Fruit fly (Drosophila melanogaster) whole organism, embryonic: ENCODE measurements around the gene RpS28a.

Experiments
- Ada2b ChIP-seq: fragments of 200-800 bp; sonication (Bioruptor generic); IDR thresholded peaks from 2 replicates; pipeline ENCODE4 v1.3.6; 2022; ENCODE audit warnings: missing biosample characterization, missing genetic modification characterization
- B-H1 ChIP-seq: fragments of 200-800 bp; sonication (Bioruptor generic); IDR thresholded peaks from 3 replicates; pipeline ENCODE4 v1.3.6; 2022; ENCODE audit warnings: missing biosample characterization, missing genetic modification characterization
- Bgb ChIP-seq: fragments of 200-800 bp; sonication (Bioruptor generic); IDR thresholded peaks from 2 replicates; pipeline ENCODE4 v1.3.6; 2022; ENCODE audit warnings: missing biosample characterization, missing genetic modification characterization; ENCODE audit not compliant: partially characterized antibody
- CG10209 ChIP-seq: fragments of 200-800 bp; sonication (Bioruptor generic); optimal IDR thresholded peaks from 3 replicates; lab custom pipeline; 2017; ENCODE audit warnings: missing biosample characterization, mild to moderate bottlenecking, missing genetic modification characterization, missing genetic modification reagents
- CG10274 ChIP-seq: fragments of 200-800 bp; sonication (Bioruptor generic); optimal IDR thresholded peaks from 3 replicates; lab custom pipeline; 2017; ENCODE audit warnings: missing biosample characterization, mild to moderate bottlenecking, missing genetic modification characterization
- CG12744 ChIP-seq: fragments of 200-800 bp; sonication (Bioruptor generic); optimal IDR thresholded peaks from 2 replicates; lab custom pipeline; 2016; ENCODE audit warnings: missing biosample characterization, missing genetic modification characterization
- CG13894 ChIP-seq: fragments of 200-800 bp; sonication (Bioruptor generic); optimal IDR thresholded peaks from 3 replicates; lab custom pipeline; 2018; ENCODE audit warnings: missing biosample characterization, mild to moderate bottlenecking, missing genetic modification characterization, moderate library complexity
- CG15601 ChIP-seq: fragments of 200-800 bp; sonication (Bioruptor generic); optimal IDR thresholded peaks from 3 replicates; lab custom pipeline; 2019; ENCODE audit warnings: missing biosample characterization, mild to moderate bottlenecking, missing genetic modification characterization, moderate library complexity
- CG31388 ChIP-seq: fragments of 200-800 bp; sonication (Bioruptor generic); optimal IDR thresholded peaks from 2 replicates; lab custom pipeline; 2016; ENCODE audit warnings: missing biosample characterization, missing genetic modification characterization
- CG3163 ChIP-seq: fragments of 200-800 bp; sonication (Bioruptor generic); optimal IDR thresholded peaks from 3 replicates; lab custom pipeline; 2016; ENCODE audit warnings: missing biosample characterization, missing genetic modification characterization
- CG33213 ChIP-seq: fragments of 200-800 bp; sonication (Bioruptor generic); optimal IDR thresholded peaks from 3 replicates; lab custom pipeline; 2016; ENCODE audit warnings: missing biosample characterization, missing genetic modification characterization
- CG3407 ChIP-seq: fragments of 200-800 bp; sonication (Bioruptor generic); optimal IDR thresholded peaks from 2 replicates; lab custom pipeline; 2018; ENCODE audit warnings: missing biosample characterization, mild to moderate bottlenecking, missing genetic modification characterization
- CG3847 ChIP-seq: fragments of 200-800 bp; sonication (Bioruptor generic); IDR thresholded peaks from 2 replicates; pipeline ENCODE4 v1.3.6; 2022; ENCODE audit warnings: missing biosample characterization, missing genetic modification characterization
- CG9215 ChIP-seq: fragments of 200-800 bp; sonication (Bioruptor generic); IDR thresholded peaks from 2 replicates; pipeline ENCODE4 v1.3.6; 2022; ENCODE audit warnings: missing biosample characterization, missing genetic modification characterization
- CG9609 ChIP-seq: fragments of 200-800 bp; sonication (Bioruptor generic); optimal IDR thresholded peaks from 3 replicates; lab custom pipeline; 2016; ENCODE audit warnings: missing biosample characterization, missing genetic modification characterization
- CrebB ChIP-seq: fragments of 200-800 bp; sonication (Bioruptor generic); optimal IDR thresholded peaks from 3 replicates; lab custom pipeline; 2018; ENCODE audit warnings: missing biosample characterization, mild to moderate bottlenecking, missing genetic modification characterization
- D ChIP-seq, 2 experiments: fragments of 200-800 bp in 1 of 2; fragments of >200 bp in 1 of 2; sonication (Bioruptor generic) in 1 of 2; optimal IDR thresholded peaks; 2 replicates in 1 of 2; 3 replicates in 1 of 2; lab custom pipeline; 2017; ENCODE audit warnings: mild to moderate bottlenecking in 1 of 2, missing biosample characterization in 1 of 2, missing genetic modification characterization in 1 of 2, missing genetic modification reagents in 1 of 2
- Dad ChIP-seq: fragments of 200-800 bp; sonication (Bioruptor generic); optimal IDR thresholded peaks from 3 replicates; lab custom pipeline; 2016; ENCODE audit warnings: missing biosample characterization, missing genetic modification characterization
- Dll ChIP-seq: fragments of 200-800 bp; sonication (Bioruptor generic); IDR thresholded peaks from 4 replicates; pipeline ENCODE4 v1.3.6; 2022; ENCODE audit warnings: missing biosample characterization, missing genetic modification characterization; ENCODE audit not compliant: partially characterized antibody
- Dp ChIP-seq: fragments of 200-800 bp; sonication (Bioruptor generic); optimal IDR thresholded peaks from 2 replicates; lab custom pipeline; 2018; ENCODE audit warnings: missing biosample characterization, mild to moderate bottlenecking, missing genetic modification characterization, moderate library complexity
- HHEX ChIP-seq: fragments of 200-800 bp; sonication (Bioruptor generic); optimal IDR thresholded peaks from 3 replicates; lab custom pipeline; 2017; ENCODE audit warnings: missing biosample characterization, mild to moderate bottlenecking, missing genetic modification characterization, missing genetic modification reagents
- Hmx ChIP-seq: fragments of 200-800 bp; sonication (Bioruptor generic); optimal IDR thresholded peaks from 2 replicates; lab custom pipeline; 2016; ENCODE audit warnings: missing biosample characterization, missing genetic modification characterization
- Sry-β ChIP-seq: fragments of 200-800 bp; sonication (Bioruptor generic); optimal IDR thresholded peaks from 2 replicates; lab custom pipeline; 2018; ENCODE audit warnings: missing biosample characterization, mild to moderate bottlenecking, missing genetic modification characterization, moderate library complexity
- TFAM ChIP-seq: fragments of 200-800 bp; sonication (Bioruptor generic); optimal IDR thresholded peaks from 2 replicates; lab custom pipeline; 2017; ENCODE audit warnings: missing biosample characterization, missing genetic modification characterization, inconsistent platforms
- az2 ChIP-seq: fragments of 200-800 bp; sonication (Bioruptor generic); optimal IDR thresholded peaks from 3 replicates; lab custom pipeline; 2016; ENCODE audit warnings: missing biosample characterization, missing genetic modification characterization
- bab2 ChIP-seq: fragments of 200-800 bp; sonication (Bioruptor generic); optimal IDR thresholded peaks from 2 replicates; lab custom pipeline; 2016; ENCODE audit warnings: missing biosample characterization, missing genetic modification characterization
- croc ChIP-seq: fragments of 200-800 bp; sonication (Bioruptor generic); conservative IDR thresholded peaks from 3 replicates; pipeline ENCODE4 v1.3.6; 2022; ENCODE audit warnings: missing biosample characterization, missing genetic modification characterization
- cwo ChIP-seq: fragments of 200-800 bp; sonication (Bioruptor generic); optimal IDR thresholded peaks from 3 replicates; lab custom pipeline; 2017; ENCODE audit warnings: missing biosample characterization, missing genetic modification characterization, mild to moderate bottlenecking, moderate library complexity, missing genetic modification reagents
- dati ChIP-seq: fragments of 200-800 bp; sonication (Bioruptor generic); IDR thresholded peaks from 2 replicates; pipeline ENCODE4 v1.3.6; 2022; ENCODE audit warnings: missing biosample characterization, missing genetic modification characterization
- emc ChIP-seq: fragments of 200-800 bp; sonication (Bioruptor generic); optimal IDR thresholded peaks from 2 replicates; lab custom pipeline; 2016; ENCODE audit warnings: missing biosample characterization, missing genetic modification characterization
- fd64A ChIP-seq: fragments of 200-800 bp; sonication (Bioruptor generic); optimal IDR thresholded peaks from 3 replicates; lab custom pipeline; 2018; ENCODE audit warnings: missing biosample characterization, mild to moderate bottlenecking, missing genetic modification characterization
- gsb ChIP-seq: fragments of 200-800 bp; sonication (Bioruptor generic); IDR thresholded peaks from 2 replicates; pipeline ENCODE4 v1.3.6; 2022; ENCODE audit warnings: missing biosample characterization, missing genetic modification characterization
- kni ChIP-seq: fragments of 200-800 bp; sonication (Bioruptor generic); optimal IDR thresholded peaks from 3 replicates; lab custom pipeline; 2017; ENCODE audit warnings: mild to moderate bottlenecking, missing biosample characterization, missing genetic modification reagents, missing genetic modification characterization
- luna ChIP-seq: fragments of 200-800 bp; sonication (Bioruptor generic); optimal IDR thresholded peaks from 2 replicates; lab custom pipeline; 2016; ENCODE audit warnings: missing biosample characterization, missing genetic modification characterization
- nom ChIP-seq: fragments of 200-800 bp; sonication (Bioruptor generic); optimal IDR thresholded peaks from 2 replicates; lab custom pipeline; 2017; ENCODE audit warnings: missing biosample characterization, missing genetic modification characterization, mild to moderate bottlenecking, moderate library complexity, missing genetic modification reagents
- pb ChIP-seq: fragments of 200-800 bp; sonication (Bioruptor generic); optimal IDR thresholded peaks from 3 replicates; lab custom pipeline; 2016; ENCODE audit warnings: missing biosample characterization, missing genetic modification characterization
- pfk ChIP-seq: fragments of 200-800 bp; sonication (Bioruptor generic); optimal IDR thresholded peaks from 2 replicates; lab custom pipeline; 2018; ENCODE audit warnings: missing biosample characterization, mild to moderate bottlenecking, missing genetic modification characterization, moderate library complexity
- pho ChIP-seq: fragments of 200-800 bp; sonication (Bioruptor generic); optimal IDR thresholded peaks from 2 replicates; lab custom pipeline; 2016; ENCODE audit warnings: missing biosample characterization, missing genetic modification characterization
- pum ChIP-seq: fragments of 200-800 bp; sonication (Bioruptor generic); optimal IDR thresholded peaks from 2 replicates; lab custom pipeline; 2016; ENCODE audit warnings: missing biosample characterization, missing genetic modification characterization
- repo ChIP-seq: fragments of 200-800 bp; sonication (Bioruptor generic); optimal IDR thresholded peaks from 2 replicates; lab custom pipeline; 2016; ENCODE audit warnings: missing biosample characterization, missing genetic modification characterization
- slou ChIP-seq: fragments of 200-800 bp; sonication (Bioruptor generic); optimal IDR thresholded peaks from 3 replicates; lab custom pipeline; 2016; ENCODE audit warnings: missing biosample characterization, missing genetic modification characterization
- sqz ChIP-seq: fragments of 200-800 bp; sonication (Bioruptor generic); optimal IDR thresholded peaks from 3 replicates; lab custom pipeline; 2018; ENCODE audit warnings: missing biosample characterization, mild to moderate bottlenecking, missing genetic modification characterization
- ttk ChIP-seq: fragments of 200-800 bp; sonication (Bioruptor generic); IDR thresholded peaks from 2 replicates; pipeline ENCODE4 v2.1.2; 2022; ENCODE audit warnings: missing biosample characterization, missing genetic modification characterization
- twi ChIP-seq: fragments of 200-800 bp; optimal IDR thresholded peaks from 2 replicates; lab custom pipeline; 2019; ENCODE audit warnings: missing biosample characterization, mild to moderate bottlenecking, missing genetic modification characterization, moderate library complexity
- vvl ChIP-seq: fragments of 200-800 bp; sonication (Bioruptor generic); IDR thresholded peaks from 2 replicates; pipeline ENCODE4 v1.3.6; 2022; ENCODE audit warnings: missing biosample characterization, missing genetic modification characterization
- wek ChIP-seq: fragments of 200-800 bp; sonication (Bioruptor generic); optimal IDR thresholded peaks from 3 replicates; lab custom pipeline; 2018; ENCODE audit warnings: missing biosample characterization, mild to moderate bottlenecking, missing genetic modification characterization, moderate library complexity
- wor ChIP-seq: fragments of 200-800 bp; sonication (Bioruptor generic); IDR thresholded peaks from 2 replicates; pipeline ENCODE4 v1.3.6; 2022; ENCODE audit warnings: missing biosample characterization, missing genetic modification characterization
- z ChIP-seq: fragments of 200-800 bp; sonication (Bioruptor generic); IDR thresholded peaks from 3 replicates; pipeline ENCODE4 v1.3.6; 2022; ENCODE audit warnings: missing biosample characterization, missing genetic modification characterization

The RpS28a gene

dm6 chr3R:30023445-30023844 is 997 bp upstream of the RpS28a start:
- no peak for TF ChIP-seq pb (GFP tag; lab: Kevin White, UChicago)
- no peak for TF ChIP-seq CG3847 (GFP tag; lab: Robert Waterston, UW)
- 0 out of 2 replicates have a peak, but pooled peaks have one; percentile 8 for TF ChIP-seq vvl (GFP tag; lab: Robert Waterston, UW)
- TF ChIP-seq CG15601 (tag; lab: Kevin White, UChicago), result peak; percentile 97
- TF ChIP-seq fd64A, result no peak
- TF ChIP-seq D (optimal IDR thresholded peaks at IDR 0.05; lab: Kevin White, UChicago), result no peak
- TF ChIP-seq D (GFP tag; optimal IDR thresholded peaks at IDR 0.05; lab: Kevin White, UChicago), result no peak

- TF ChIP-seq twi (tag; lab: Kevin White, UChicago) (peak; percentile 57), Dad (GFP tag; lab: Kevin White, UChicago) (no peak), Hmx (GFP tag; lab: Kevin White, UChicago) (no peak), pfk (GFP tag; lab: Kevin White, UChicago) (peak; percentile 83), repo (no peak), z (GFP tag; lab: Robert Waterston, UW) (peak; percentile 93), CG9215 (GFP tag; lab: Robert Waterston, UW) (no peak), ttk (GFP tag; lab: Robert Waterston, UW) (no peak), bab2 (GFP tag; lab: Kevin White, UChicago) (no peak), CG9609 (no peak), CG33213 (peak; percentile 5), pho (no peak), dati (no peak), az2 (GFP tag; lab: Kevin White, UChicago) (no peak), Ada2b (no peak), Bgb (GFP tag; lab: Robert Waterston, UW) (peak; percentile 81), CG10209 (GFP tag; lab: Kevin White, UChicago) (no peak), Sry-β (peak; percentile 56), gsb (GFP tag; lab: Robert Waterston, UW) (no peak), CG31388 (no peak), wek (GFP tag; lab: Kevin White, UChicago) (peak; percentile 70), nom (peak; percentile 65), CG12744 (GFP tag; lab: Kevin White, UChicago) (no peak), croc (GFP tag; lab: Robert Waterston, UW) (no peak), pum (GFP tag; lab: Kevin White, UChicago) (no peak), emc (no peak), CrebB (tag; lab: Kevin White, UChicago) (peak; percentile 47), CG10274 (GFP tag; lab: Kevin White, UChicago) (no peak), kni (GFP tag; lab: Kevin White, UChicago) (peak; percentile 90), B-H1 (no peak), luna (GFP tag; lab: Kevin White, UChicago) (no peak), Dp (GFP tag; lab: Kevin White, UChicago) (peak; percentile 79), Dll (GFP tag; lab: Robert Waterston, UW) (peak; percentile 96), CG13894 (peak; percentile 48), HHEX (GFP tag; lab: Kevin White, UChicago) (peak; percentile 18), CG3163 (no peak), cwo (GFP tag; lab: Kevin White, UChicago) (no peak), wor (GFP tag; lab: Robert Waterston, UW) (no peak), sqz (GFP tag; lab: Kevin White, UChicago) (no peak), TFAM (no peak), slou (GFP tag; lab: Kevin White, UChicago) (no peak), CG3407 (no peak)
Observed at dm6 chr3R:30021559-30022451, 643 bp downstream of the RpS28a start, which contains the start of gene Mgat2. TSS of gene Mgat2 (minus strand) at chr3R:30022221.
